Worm (Caenorhabditis elegans) whole organism, L4 larva: ENCODE data around the gene F22H10.1.

Experiments used
- F26F4.8 ChIP-seq: fragments of 200-800 bp; sonication (Bioruptor generic); conservative IDR thresholded peaks from 2 replicates; pipeline ENCODE4 v1.3.6; 2022; ENCODE audit warnings: missing genetic modification characterization, missing compliant biosample characterization
- F49E8.2 ChIP-seq: sonication (generic microtip); optimal IDR thresholded peaks from 2 replicates; lab custom pipeline; 2016; ENCODE audit warnings: missing compliant biosample characterization, mild to moderate bottlenecking, missing genetic modification characterization, borderline replicate concordance
- R02D3.7 ChIP-seq: fragments of 150-350 bp; sonication (generic microtip); optimal IDR thresholded peaks from 3 replicates; lab custom pipeline; 2014; ENCODE audit warnings: missing biosample characterization, missing genetic modification characterization
- Y105C5A.15 ChIP-seq: fragments of 200-800 bp; sonication (Bioruptor generic); IDR thresholded peaks from 2 replicates; pipeline ENCODE4 v1.3.6; 2022; ENCODE audit warnings: missing genetic modification characterization, missing compliant biosample characterization
- Y5F2A.4 ChIP-seq: fragments of 200-800 bp; sonication (Bioruptor generic); optimal IDR thresholded peaks from 2 replicates; lab custom pipeline; 2018; ENCODE audit warnings: mild to moderate bottlenecking, missing genetic modification characterization, missing compliant biosample characterization
- ZK546.5 ChIP-seq, 2 experiments: sonication (generic microtip); optimal IDR thresholded peaks; 2 replicates each; lab custom pipeline; 2017; ENCODE audit warnings: missing biosample characterization in 2 of 2, missing genetic modification characterization in 2 of 2
- aha-1 ChIP-seq: fragments of 150-350 bp; peaks from one replicate; lab custom pipeline; 2014; ENCODE audit warnings: missing biosample characterization, missing genetic modification characterization
- arid-1 ChIP-seq: fragments of 200-800 bp; sonication (Bioruptor generic); conservative IDR thresholded peaks from 2 replicates; pipeline ENCODE4 v1.3.6; 2022; ENCODE audit warnings: missing genetic modification reagents, missing genetic modification characterization, missing compliant biosample characterization
- ceh-28 ChIP-seq: fragments of 150-350 bp; optimal IDR thresholded peaks from 2 replicates; lab custom pipeline; 2014; ENCODE audit warnings: missing biosample characterization, missing genetic modification reagents, missing genetic modification characterization
- ceh-32 ChIP-seq: sonication (generic microtip); optimal IDR thresholded peaks from 2 replicates; lab custom pipeline; 2016; ENCODE audit warnings: mild to moderate bottlenecking, missing genetic modification characterization, missing compliant biosample characterization; ENCODE audit not compliant: poor library complexity
- ceh-44 ChIP-seq: fragments of 200-800 bp; sonication (Bioruptor generic); IDR thresholded peaks from 2 replicates; pipeline ENCODE4 v1.3.6; 2022; ENCODE audit warnings: missing genetic modification reagents, missing genetic modification characterization, missing compliant biosample characterization
- ceh-82 ChIP-seq: sonication (generic microtip); optimal IDR thresholded peaks from 2 replicates; lab custom pipeline; 2017; ENCODE audit warnings: missing biosample characterization, missing genetic modification characterization
- daf-12 ChIP-seq: fragments of 150-350 bp; optimal IDR thresholded peaks from 2 replicates; lab custom pipeline; 2014; ENCODE audit warnings: missing biosample characterization, missing genetic modification reagents, missing genetic modification characterization
- daf-19 ChIP-seq: fragments of 200-800 bp; sonication (Bioruptor generic); conservative IDR thresholded peaks from 2 replicates; pipeline ENCODE4 v1.3.6; 2022; ENCODE audit warnings: missing genetic modification characterization, missing compliant biosample characterization
- daf-8 ChIP-seq: fragments of 200-800 bp; sonication (Bioruptor generic); IDR thresholded peaks from 2 replicates; pipeline ENCODE4 v1.3.6; 2022; ENCODE audit warnings: missing genetic modification characterization, missing compliant biosample characterization
- dmd-9 ChIP-seq: fragments of 200-800 bp; sonication (Bioruptor generic); IDR thresholded peaks from 2 replicates; pipeline ENCODE4 v1.3.6; 2022; ENCODE audit warnings: missing genetic modification reagents, missing genetic modification characterization, missing compliant biosample characterization
- dpl-1 ChIP-seq: fragments of 150-350 bp; optimal IDR thresholded peaks from 2 replicates; lab custom pipeline; 2014; ENCODE audit warnings: missing biosample characterization, missing genetic modification reagents, missing genetic modification characterization
- duxl-1 ChIP-seq: sonication (generic microtip); optimal IDR thresholded peaks from 2 replicates; lab custom pipeline; 2016; ENCODE audit warnings: mild to moderate bottlenecking, missing genetic modification characterization, moderate library complexity, missing compliant biosample characterization; ENCODE audit not compliant: poor library complexity
- dve-1 ChIP-seq: sonication (generic microtip); optimal IDR thresholded peaks from 2 replicates; lab custom pipeline; 2017; ENCODE audit warnings: antibody characterized with exemption, mild to moderate bottlenecking, missing genetic modification characterization, missing compliant biosample characterization; ENCODE audit not compliant: insufficient read depth
- egl-43 ChIP-seq: fragments of 200-800 bp; sonication (Bioruptor generic); IDR thresholded peaks from 2 replicates; pipeline ENCODE4 v1.3.6; 2022; ENCODE audit warnings: missing genetic modification reagents, missing genetic modification characterization, missing compliant biosample characterization
- fkh-10 ChIP-seq: fragments of 150-350 bp; optimal IDR thresholded peaks from 2 replicates; lab custom pipeline; 2014; ENCODE audit warnings: missing biosample characterization, missing genetic modification reagents, missing genetic modification characterization
- fos-1 ChIP-seq: fragments of 150-350 bp; optimal IDR thresholded peaks from 2 replicates; lab custom pipeline; 2014; ENCODE audit warnings: missing biosample characterization, missing genetic modification characterization
- gei-8 ChIP-seq: fragments of 200-800 bp; sonication (Bioruptor generic); optimal IDR thresholded peaks from 2 replicates; lab custom pipeline; 2018; ENCODE audit warnings: mild to moderate bottlenecking, missing genetic modification characterization, missing compliant biosample characterization
- hif-1 ChIP-seq, 2 experiments: sonication (generic microtip); optimal IDR thresholded peaks; 2 replicates each; lab custom pipeline; 2016 to 2017; ENCODE audit warnings: missing compliant biosample characterization in 2 of 2, missing genetic modification characterization in 2 of 2, missing genetic modification reagents in 2 of 2, missing genotype in 2 of 2, mild to moderate bottlenecking in 1 of 2
- hlh-30 ChIP-seq: sonication (generic microtip); optimal IDR thresholded peaks from 2 replicates; lab custom pipeline; 2017; ENCODE audit warnings: antibody characterized with exemption, mild to moderate bottlenecking, missing genetic modification characterization, missing compliant biosample characterization; ENCODE audit not compliant: insufficient read depth
- jun-1 ChIP-seq: fragments of 150-350 bp; optimal IDR thresholded peaks from 2 replicates; lab custom pipeline; 2014; ENCODE audit warnings: missing biosample characterization, missing genetic modification reagents, missing genetic modification characterization
- lim-7 ChIP-seq: fragments of 200-800 bp; sonication (Bioruptor generic); IDR thresholded peaks from 2 replicates; pipeline ENCODE4 v1.3.6; 2022; ENCODE audit warnings: missing genetic modification characterization, missing compliant biosample characterization
- lin-13 ChIP-seq: fragments of 150-350 bp; optimal IDR thresholded peaks from 2 replicates; lab custom pipeline; 2014; ENCODE audit warnings: missing biosample characterization, missing genetic modification reagents, missing genetic modification characterization
- lin-15B ChIP-seq: fragments of 150-350 bp; sonication (generic microtip); optimal IDR thresholded peaks from 3 replicates; lab custom pipeline; 2014; ENCODE audit warnings: missing biosample characterization, missing genetic modification characterization
- lin-38 ChIP-seq: fragments of 200-800 bp; sonication (Bioruptor generic); IDR thresholded peaks from 2 replicates; pipeline ENCODE4 v1.3.6; 2022; ENCODE audit warnings: missing genetic modification reagents, missing genetic modification characterization, missing compliant biosample characterization
- lin-39 ChIP-seq: fragments of 150-350 bp; optimal IDR thresholded peaks from 2 replicates; lab custom pipeline; 2014; ENCODE audit warnings: missing biosample characterization, missing genetic modification reagents, missing genetic modification characterization
- madf-5 ChIP-seq, 2 experiments: fragments of 200-800 bp; sonication (Bioruptor generic); IDR thresholded peaks; 2 replicates each; pipeline ENCODE4 v1.3.6; 2022; ENCODE audit warnings: missing compliant biosample characterization in 2 of 2, missing genetic modification characterization in 2 of 2
- madf-9 ChIP-seq: fragments of 200-800 bp; sonication (Bioruptor generic); conservative IDR thresholded peaks from 2 replicates; pipeline ENCODE4 v1.3.6; 2022; ENCODE audit warnings: missing genetic modification reagents, missing genetic modification characterization, missing compliant biosample characterization
- mxl-2 ChIP-seq: fragments of 200-800 bp; sonication (Bioruptor generic); conservative IDR thresholded peaks from 2 replicates; pipeline ENCODE4 v1.3.6; 2022; ENCODE audit warnings: missing genetic modification reagents, missing genetic modification characterization, missing compliant biosample characterization
- mxl-3 ChIP-seq: fragments of 200-800 bp; sonication (Bioruptor generic); optimal IDR thresholded peaks from 2 replicates; lab custom pipeline; 2018; ENCODE audit warnings: mild to moderate bottlenecking, missing genetic modification characterization, missing compliant biosample characterization
- nhr-11 ChIP-seq: fragments of 150-350 bp; optimal IDR thresholded peaks from 2 replicates; lab custom pipeline; 2014; ENCODE audit warnings: missing biosample characterization, missing genetic modification characterization
- nhr-111 ChIP-seq: fragments of 200-800 bp; sonication (Bioruptor generic); optimal IDR thresholded peaks from 2 replicates; lab custom pipeline; 2018; ENCODE audit warnings: mild to moderate bottlenecking, missing genetic modification characterization, missing compliant biosample characterization
- nhr-237 ChIP-seq: sonication (generic microtip); optimal IDR thresholded peaks from 2 replicates; lab custom pipeline; 2017; ENCODE audit warnings: missing biosample characterization, missing genetic modification characterization
- nhr-42 ChIP-seq: fragments of 200-800 bp; sonication (Bioruptor generic); IDR thresholded peaks from 2 replicates; pipeline ENCODE4 v1.3.6; 2022; ENCODE audit warnings: missing genetic modification characterization, missing compliant biosample characterization
- nhr-48 ChIP-seq: sonication (generic microtip); optimal IDR thresholded peaks from 2 replicates; lab custom pipeline; 2016; ENCODE audit warnings: mild to moderate bottlenecking, missing genetic modification characterization, missing compliant biosample characterization
- pha-4 ChIP-seq, 2 experiments: fragments of 150-350 bp in 1 of 2; fragments of 200-800 bp in 1 of 2; sonication (Bioruptor generic) in 1 of 2; IDR thresholded peaks in 1 of 2; optimal IDR thresholded peaks in 1 of 2; 2 replicates each; pipeline versions ENCODE4 v1.3.6 to Lab custom; 2014 to 2022; ENCODE audit warnings: missing genetic modification characterization in 2 of 2, missing genetic modification reagents in 2 of 2, missing biosample characterization in 1 of 2, missing compliant biosample characterization in 1 of 2
- php-3 ChIP-seq: fragments of 200-800 bp; sonication (Bioruptor generic); IDR thresholded peaks from 2 replicates; pipeline ENCODE4 v1.3.6; 2022; ENCODE audit warnings: missing genetic modification reagents, missing genetic modification characterization, missing compliant biosample characterization
- rbr-2 ChIP-seq: sonication (generic microtip); optimal IDR thresholded peaks from 2 replicates; lab custom pipeline; 2016; ENCODE audit warnings: missing genotype, missing genetic modification characterization, missing compliant biosample characterization
- skn-1 ChIP-seq: fragments of 150-350 bp; optimal IDR thresholded peaks from 2 replicates; lab custom pipeline; 2014; ENCODE audit warnings: missing biosample characterization, missing genetic modification characterization
- snpc-1.2 ChIP-seq: fragments of 200-800 bp; sonication (Bioruptor generic); IDR thresholded peaks from 2 replicates; pipeline ENCODE4 v1.3.6; 2022; ENCODE audit warnings: missing genetic modification reagents, missing genetic modification characterization, missing compliant biosample characterization
- snpc-4 ChIP-seq: fragments of 150-350 bp; optimal IDR thresholded peaks from 2 replicates; lab custom pipeline; 2014; ENCODE audit warnings: missing biosample characterization, missing genetic modification characterization
- spr-1 ChIP-seq: sonication (generic microtip); optimal IDR thresholded peaks from 2 replicates; lab custom pipeline; 2016; ENCODE audit warnings: mild to moderate bottlenecking, missing genetic modification characterization, missing compliant biosample characterization
- unc-130 ChIP-seq: sonication (generic microtip); optimal IDR thresholded peaks from 2 replicates; lab custom pipeline; 2016; ENCODE audit warnings: missing genetic modification reagents, missing genetic modification characterization, missing compliant biosample characterization
- zag-1 ChIP-seq: fragments of 150-350 bp; optimal IDR thresholded peaks from 2 replicates; lab custom pipeline; 2014; ENCODE audit warnings: missing biosample characterization, missing genetic modification characterization
- zfp-2 ChIP-seq: sonication (generic microtip); optimal IDR thresholded peaks from 2 replicates; lab custom pipeline; 2016; ENCODE audit warnings: mild to moderate bottlenecking, missing genetic modification characterization, missing compliant biosample characterization
- zip-11 ChIP-seq: fragments of 200-800 bp; sonication (Bioruptor generic); IDR thresholded peaks from 2 replicates; pipeline ENCODE4 v1.3.6; 2022; ENCODE audit warnings: missing genetic modification characterization, missing compliant biosample characterization
- zip-2 ChIP-seq: fragments of 150-350 bp; optimal IDR thresholded peaks from 2 replicates; lab custom pipeline; 2014; ENCODE audit warnings: missing biosample characterization, missing genetic modification characterization

Gene F22H10.1

DNA sequence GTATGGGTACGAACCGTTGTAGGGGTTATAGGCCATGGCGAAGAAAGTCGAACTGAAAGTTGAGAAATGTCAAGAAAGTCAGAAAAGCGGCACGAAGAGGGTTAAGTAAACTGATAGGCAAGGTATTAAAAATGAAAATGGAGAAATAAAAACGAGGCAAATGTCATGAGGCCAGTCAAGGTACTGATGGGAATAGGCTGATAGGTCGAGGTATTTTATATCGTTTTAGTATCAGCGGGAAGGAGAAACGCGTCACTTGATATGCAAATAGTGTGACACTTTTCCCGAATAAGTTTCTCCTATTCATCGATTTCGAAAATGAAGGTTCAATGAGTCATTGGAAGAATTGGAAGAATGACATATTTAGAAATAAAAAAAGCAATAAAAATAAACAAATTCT is 24.6 kb upstream of the F22H10.1 start, which contains the start of gene F22H10.3 (continued):
- TF ChIP-seq php-3 (GFP tag; lab: Robert Waterston, UW) (peak; percentile 73), pha-4 (GFP tag; IDR thresholded peaks at IDR 0.05; lab: Robert Waterston, UW) (no peak), pha-4 (tag; optimal IDR thresholded peaks at IDR 0.05; lab: Kevin White, UChicago) (no peak), mxl-2 (GFP tag; lab: Robert Waterston, UW) (no peak), gei-8 (no peak), rbr-2 (no peak), arid-1 (GFP tag; lab: Robert Waterston, UW) (no peak), zip-11 (GFP tag; lab: Robert Waterston, UW) (no peak), dve-1 (peak; percentile 74), jun-1 (tag; lab: Kevin White, UChicago) (no peak), F26F4.8 (GFP tag; lab: Robert Waterston, UW) (no peak), lin-13 (GFP tag; lab: Kevin White, UChicago) (no peak), unc-130 (GFP tag; lab: Kevin White, UChicago) (no peak), nhr-237 (tag; lab: Kevin White, UChicago) (no peak), nhr-48 (tag; lab: Kevin White, UChicago) (no peak), lim-7 (GFP tag; lab: Robert Waterston, UW) (no peak), dpl-1 (GFP tag; lab: Kevin White, UChicago) (no peak), daf-8 (GFP tag; lab: Robert Waterston, UW) (no peak), ZK546.5 (tag; optimal IDR thresholded peaks at IDR 0.05; lab: Kevin White, UChicago) (no peak), hlh-30 (peak; percentile 53), lin-15B (tag; lab: Kevin White, UChicago) (no peak), Y105C5A.15 (GFP tag; lab: Robert Waterston, UW) (no peak), snpc-4 (tag; lab: Kevin White, UChicago) (no peak), ceh-32 (tag; lab: Kevin White, UChicago) (no peak), F49E8.2 (tag; lab: Kevin White, UChicago) (no peak), R02D3.7 (no peak), lin-38 (GFP tag; lab: Robert Waterston, UW) (no peak), dmd-9 (no peak), duxl-1 (tag; lab: Kevin White, UChicago) (no peak), fos-1 (tag; lab: Kevin White, UChicago) (no peak), aha-1 (tag; lab: Kevin White, UChicago) (no peak), egl-43 (no peak), snpc-1.2 (GFP tag; lab: Robert Waterston, UW) (no peak), ceh-82 (tag; lab: Kevin White, UChicago) (no peak), skn-1 (tag; lab: Kevin White, UChicago) (no peak), spr-1 (tag; lab: Kevin White, UChicago) (no peak), zag-1 (no peak), nhr-11 (tag; lab: Kevin White, UChicago) (no peak), zip-2 (no peak), daf-19 (GFP tag; lab: Robert Waterston, UW) (no peak), mxl-3 (peak; percentile 3), hif-1 (tag; optimal IDR thresholded peaks at IDR 0.05; lab: Kevin White, UChicago) (no peak), zfp-2 (no peak), daf-12 (tag; lab: Kevin White, UChicago) (no peak), madf-5 (GFP tag; IDR thresholded peaks at IDR 0.05; lab: Robert Waterston, UW) (no peak), ceh-44 (GFP tag; lab: Robert Waterston, UW) (no peak), Y5F2A.4 (GFP tag; lab: Kevin White, UChicago) (no peak), lin-39 (tag; lab: Kevin White, UChicago) (no peak), ceh-28 (tag; lab: Kevin White, UChicago) (no peak), madf-9 (GFP tag; lab: Robert Waterston, UW) (no peak), nhr-42 (GFP tag; lab: Robert Waterston, UW) (no peak), nhr-111 (GFP tag; lab: Kevin White, UChicago) (no peak), fkh-10 (GFP tag; lab: Kevin White, UChicago) (no peak)
